Fruit fly (Drosophila melanogaster) whole organism, embryonic: ENCODE data around the gene CG2681.

ENCODE experiments used
- CG10274 ChIP-seq: fragments of 200-800 bp; sonication (Bioruptor generic); optimal IDR thresholded peaks from 3 replicates; lab custom pipeline; 2017; ENCODE audit warnings: missing biosample characterization, mild to moderate bottlenecking, missing genetic modification characterization
- CG10321 ChIP-seq: fragments of 200-800 bp; sonication (Bioruptor generic); IDR thresholded peaks from 2 replicates; pipeline ENCODE4 v1.3.6; 2022; ENCODE audit warnings: missing biosample characterization, missing genetic modification characterization
- CG11085 ChIP-seq: fragments of 200-800 bp; sonication (Bioruptor generic); IDR thresholded peaks from 2 replicates; pipeline ENCODE4 v1.3.6; 2022; ENCODE audit warnings: missing biosample characterization, missing genetic modification characterization
- CG11247 ChIP-seq: fragments of 200-800 bp; sonication (Bioruptor generic); IDR thresholded peaks from 2 replicates; pipeline ENCODE4 v1.3.6; 2022; ENCODE audit warnings: missing biosample characterization, missing genetic modification characterization
- CG11695 ChIP-seq: fragments of 200-800 bp; sonication (Bioruptor generic); IDR thresholded peaks from 3 replicates; pipeline ENCODE4 v1.3.6; 2022; ENCODE audit warnings: missing biosample characterization, missing genetic modification characterization
- CG12104 ChIP-seq: fragments of 200-800 bp; sonication (Bioruptor generic); optimal IDR thresholded peaks from 3 replicates; lab custom pipeline; 2016; ENCODE audit warnings: missing biosample characterization, missing genetic modification characterization
- CG1233 ChIP-seq: fragments of 200-800 bp; sonication (Bioruptor generic); optimal IDR thresholded peaks from 4 replicates; lab custom pipeline; 2018; ENCODE audit warnings: missing biosample characterization, mild to moderate bottlenecking, missing genetic modification characterization
- CG12391 ChIP-seq: fragments of 200-800 bp; sonication (Bioruptor generic); optimal IDR thresholded peaks from 3 replicates; lab custom pipeline; 2018; ENCODE audit warnings: missing biosample characterization, mild to moderate bottlenecking, missing genetic modification characterization, moderate library complexity
- CG12744 ChIP-seq: fragments of 200-800 bp; sonication (Bioruptor generic); optimal IDR thresholded peaks from 2 replicates; lab custom pipeline; 2016; ENCODE audit warnings: missing biosample characterization, missing genetic modification characterization
- CG13296 ChIP-seq: fragments of 200-800 bp; sonication (Bioruptor generic); optimal IDR thresholded peaks from 3 replicates; lab custom pipeline; 2018; ENCODE audit warnings: missing biosample characterization, mild to moderate bottlenecking, missing genetic modification characterization
- CG18262 ChIP-seq: fragments of 200-800 bp; optimal IDR thresholded peaks from 3 replicates; lab custom pipeline; 2019; ENCODE audit warnings: missing biosample characterization, mild to moderate bottlenecking, missing genetic modification characterization, moderate library complexity
- CG2678 ChIP-seq: fragments of 200-800 bp; sonication (Bioruptor generic); optimal IDR thresholded peaks from 3 replicates; lab custom pipeline; 2019; ENCODE audit warnings: missing biosample characterization, mild to moderate bottlenecking, missing genetic modification characterization, moderate library complexity
- CG31441 ChIP-seq: fragments of 200-800 bp; sonication (Bioruptor generic); IDR thresholded peaks from 2 replicates; pipeline ENCODE4 v1.3.6; 2022; ENCODE audit warnings: missing biosample characterization, missing genetic modification characterization
- CG32772 ChIP-seq: fragments of 200-800 bp; sonication (Bioruptor generic); IDR thresholded peaks from 2 replicates; pipeline ENCODE4 v1.3.6; 2022; ENCODE audit warnings: missing biosample characterization, missing genetic modification characterization
- CG3281 ChIP-seq: fragments of 200-800 bp; sonication (Bioruptor generic); optimal IDR thresholded peaks from 3 replicates; lab custom pipeline; 2017; ENCODE audit warnings: missing biosample characterization, mild to moderate bottlenecking, missing genetic modification characterization
- CG3995 ChIP-seq: fragments of 200-800 bp; sonication (Bioruptor generic); optimal IDR thresholded peaks from 3 replicates; lab custom pipeline; 2016; ENCODE audit warnings: missing biosample characterization, missing genetic modification characterization
- CG4424 ChIP-seq: fragments of 200-800 bp; sonication (Bioruptor generic); optimal IDR thresholded peaks from 3 replicates; lab custom pipeline; 2016; ENCODE audit warnings: missing biosample characterization, missing genetic modification characterization
- CG6272 ChIP-seq: fragments of 200-800 bp; sonication (Bioruptor generic); IDR thresholded peaks from 2 replicates; pipeline ENCODE4 v1.3.6; 2022; ENCODE audit warnings: missing biosample characterization, missing genetic modification characterization
- CG6813 ChIP-seq: fragments of 200-800 bp; sonication (Bioruptor generic); optimal IDR thresholded peaks from 2 replicates; lab custom pipeline; 2017; ENCODE audit warnings: missing biosample characterization, missing genetic modification characterization, mild to moderate bottlenecking, moderate library complexity, missing genetic modification reagents
- CG7928 ChIP-seq: fragments of 200-800 bp; sonication (Bioruptor generic); optimal IDR thresholded peaks from 2 replicates; lab custom pipeline; 2017; ENCODE audit warnings: missing biosample characterization, mild to moderate bottlenecking, missing genetic modification characterization
- CG8765 ChIP-seq: fragments of 200-800 bp; sonication (Bioruptor generic); IDR thresholded peaks from 2 replicates; pipeline ENCODE4 v1.3.6; 2022; ENCODE audit warnings: missing biosample characterization, missing genetic modification characterization
- CG9609 ChIP-seq: fragments of 200-800 bp; sonication (Bioruptor generic); optimal IDR thresholded peaks from 3 replicates; lab custom pipeline; 2016; ENCODE audit warnings: missing biosample characterization, missing genetic modification characterization
- CG9797 ChIP-seq: fragments of 200-800 bp; sonication (Bioruptor generic); optimal IDR thresholded peaks from 3 replicates; lab custom pipeline; 2018; ENCODE audit warnings: missing biosample characterization, mild to moderate bottlenecking, missing genetic modification characterization
- Dbx ChIP-seq: fragments of 200-800 bp; sonication (Bioruptor generic); IDR thresholded peaks from 3 replicates; pipeline ENCODE4 v1.3.6; 2022; ENCODE audit warnings: missing biosample characterization, missing genetic modification characterization
- E2f2 ChIP-seq: fragments of 200-800 bp; sonication (Bioruptor generic); IDR thresholded peaks from 2 replicates; pipeline ENCODE4 v1.3.6; 2022; ENCODE audit warnings: missing biosample characterization, missing genetic modification characterization
- Fer2 ChIP-seq: fragments of 200-800 bp; sonication (Bioruptor generic); optimal IDR thresholded peaks from 2 replicates; lab custom pipeline; 2018; ENCODE audit warnings: missing biosample characterization, mild to moderate bottlenecking, missing genetic modification characterization, moderate library complexity
- GATAe ChIP-seq: fragments of 200-800 bp; sonication (Bioruptor generic); conservative IDR thresholded peaks from 2 replicates; pipeline ENCODE4 v1.3.6; 2022; ENCODE audit warnings: missing biosample characterization, missing genetic modification characterization
- H15 ChIP-seq: fragments of 200-800 bp; sonication (Bioruptor generic); IDR thresholded peaks from 3 replicates; pipeline ENCODE4 v1.3.6; 2022; ENCODE audit warnings: missing biosample characterization, missing genetic modification characterization
- Hmr ChIP-seq: fragments of 200-800 bp; sonication (Bioruptor generic); optimal IDR thresholded peaks from 3 replicates; lab custom pipeline; 2017; ENCODE audit warnings: mild to moderate bottlenecking, missing biosample characterization, missing genetic modification reagents, missing genetic modification characterization
- Hr78 ChIP-seq, 2 experiments: fragments of 200-800 bp in 1 of 2; fragments of >200 bp in 1 of 2; sonication (Bioruptor generic) in 1 of 2; optimal IDR thresholded peaks; 2 replicates each; lab custom pipeline; 2017 to 2019; ENCODE audit warnings: missing biosample characterization in 2 of 2, missing genetic modification characterization in 2 of 2, mild to moderate bottlenecking in 1 of 2, moderate library complexity in 1 of 2
- MTF-1 ChIP-seq: fragments of 200-800 bp; sonication (Bioruptor generic); optimal IDR thresholded peaks from 2 replicates; lab custom pipeline; 2018; ENCODE audit warnings: missing biosample characterization, mild to moderate bottlenecking, missing genetic modification characterization, borderline replicate concordance
- Trl ChIP-seq, 3 experiments: fragments of >200 bp in 2 of 3; fragments of 200-800 bp in 1 of 3; sonication (Bioruptor generic) in 1 of 3; optimal IDR thresholded peaks; 2 replicates in 1 of 3; 3 replicates in 2 of 3; lab custom pipeline; 2016 to 2017; ENCODE audit warnings: missing biosample characterization in 1 of 3, missing genetic modification characterization in 1 of 3
- Xrp1 ChIP-seq: fragments of 200-800 bp; sonication (Bioruptor generic); IDR thresholded peaks from 2 replicates; pipeline ENCODE4 v1.3.6; 2022; ENCODE audit warnings: missing biosample characterization, missing genetic modification characterization
- al ChIP-seq: fragments of 200-800 bp; sonication (Bioruptor generic); IDR thresholded peaks from 2 replicates; pipeline ENCODE4 v1.3.6; 2022; ENCODE audit warnings: missing biosample characterization, missing genetic modification characterization
- bcd ChIP-seq: fragments of 200-800 bp; sonication (Bioruptor generic); optimal IDR thresholded peaks from 2 replicates; lab custom pipeline; 2017; ENCODE audit warnings: missing biosample characterization, mild to moderate bottlenecking, missing genetic modification characterization
- cg ChIP-seq: fragments of 200-800 bp; sonication (Bioruptor generic); optimal IDR thresholded peaks from 3 replicates; lab custom pipeline; 2019; ENCODE audit warnings: missing biosample characterization, mild to moderate bottlenecking, missing genetic modification characterization, moderate library complexity
- chn ChIP-seq: fragments of 200-800 bp; sonication (Bioruptor generic); optimal IDR thresholded peaks from 2 replicates; lab custom pipeline; 2016; ENCODE audit warnings: missing biosample characterization, missing genetic modification characterization
- crol ChIP-seq: fragments of 200-800 bp; sonication (Bioruptor generic); IDR thresholded peaks from 2 replicates; pipeline ENCODE4 v1.3.6; 2022; ENCODE audit warnings: missing biosample characterization, missing genetic modification characterization
- danr ChIP-seq: fragments of 200-800 bp; sonication (Bioruptor generic); IDR thresholded peaks from 2 replicates; pipeline ENCODE4 v1.3.6; 2022; ENCODE audit warnings: missing biosample characterization, missing genetic modification characterization
- dm ChIP-seq: fragments of 200-800 bp; sonication (Bioruptor generic); optimal IDR thresholded peaks from 3 replicates; lab custom pipeline; 2016; ENCODE audit warnings: missing biosample characterization, missing genetic modification characterization
- dmrt11E ChIP-seq: fragments of 200-800 bp; sonication (Bioruptor generic); optimal IDR thresholded peaks from 3 replicates; lab custom pipeline; 2018; ENCODE audit warnings: missing biosample characterization, mild to moderate bottlenecking, missing genetic modification characterization, moderate library complexity
- emc ChIP-seq: fragments of 200-800 bp; sonication (Bioruptor generic); optimal IDR thresholded peaks from 2 replicates; lab custom pipeline; 2016; ENCODE audit warnings: missing biosample characterization, missing genetic modification characterization
- fd96Cb ChIP-seq: fragments of 200-800 bp; sonication (Bioruptor generic); optimal IDR thresholded peaks from 2 replicates; lab custom pipeline; 2018; ENCODE audit warnings: missing biosample characterization, mild to moderate bottlenecking, missing genetic modification characterization, moderate library complexity
- lola ChIP-seq, 3 experiments: fragments of >200 bp in 2 of 3; fragments of 200-800 bp in 1 of 3; sonication (Bioruptor generic) in 1 of 3; optimal IDR thresholded peaks; 2 replicates each; lab custom pipeline; 2017 to 2019; ENCODE audit warnings: missing biosample characterization in 3 of 3, missing genetic modification characterization in 3 of 3, mild to moderate bottlenecking in 1 of 3, moderate library complexity in 1 of 3
- nerfin-2 ChIP-seq: fragments of 200-800 bp; sonication (Bioruptor generic); IDR thresholded peaks from 2 replicates; pipeline ENCODE4 v1.3.6; 2022; ENCODE audit warnings: missing biosample characterization, missing genetic modification characterization; ENCODE audit not compliant: partially characterized antibody
- nom ChIP-seq: fragments of 200-800 bp; sonication (Bioruptor generic); optimal IDR thresholded peaks from 2 replicates; lab custom pipeline; 2017; ENCODE audit warnings: missing biosample characterization, missing genetic modification characterization, mild to moderate bottlenecking, moderate library complexity, missing genetic modification reagents
- otp ChIP-seq: fragments of 200-800 bp; sonication (Bioruptor generic); IDR thresholded peaks from 3 replicates; pipeline ENCODE4, ENCODE4 v1.3.6; 2022; ENCODE audit warnings: missing biosample characterization, missing genetic modification characterization
- peb ChIP-seq: fragments of 200-800 bp; sonication (Bioruptor generic); IDR thresholded peaks from 2 replicates; pipeline ENCODE4 v1.3.6; 2022; ENCODE audit warnings: missing biosample characterization, missing genetic modification characterization
- pita ChIP-seq: fragments of 200-800 bp; sonication (Bioruptor generic); optimal IDR thresholded peaks from 2 replicates; lab custom pipeline; 2017; ENCODE audit warnings: missing biosample characterization, mild to moderate bottlenecking, missing genetic modification characterization
- pnt ChIP-seq: fragments of 200-800 bp; sonication (Bioruptor generic); optimal IDR thresholded peaks from 3 replicates; lab custom pipeline; 2016; ENCODE audit warnings: missing biosample characterization, missing genetic modification characterization
- pzg ChIP-seq: fragments of 200-800 bp; sonication (Bioruptor generic); optimal IDR thresholded peaks from 3 replicates; lab custom pipeline; 2018; ENCODE audit warnings: missing biosample characterization, mild to moderate bottlenecking, missing genetic modification characterization, moderate library complexity
- toy ChIP-seq: fragments of 200-800 bp; sonication (Bioruptor generic); IDR thresholded peaks from 2 replicates; pipeline ENCODE4 v1.3.6; 2022; ENCODE audit warnings: missing biosample characterization, missing genetic modification characterization
- wdn ChIP-seq: fragments of 200-800 bp; sonication (Bioruptor generic); IDR thresholded peaks from 2 replicates; pipeline ENCODE4 v1.3.6; 2022; ENCODE audit warnings: missing biosample characterization, missing genetic modification characterization

Gene CG2681

dm6 chrX:2743020-2743419 lies 34.5 kb downstream of the CG2681 start (continued):
- peak; percentile 72 for TF ChIP-seq CG10321 (GFP tag; lab: Robert Waterston, UW)
- TF ChIP-seq Fer2 (tag; lab: Kevin White, UChicago): peak; percentile 54
- TF ChIP-seq CG11695 (GFP tag; lab: Robert Waterston, UW): peak; percentile 88
- no peak for TF ChIP-seq lola (GFP tag; optimal IDR thresholded peaks at IDR 0.05; lab: Kevin White, UChicago)
- TF ChIP-seq Hmr: peak; percentile 91
- TF ChIP-seq CG1233 (GFP tag; lab: Kevin White, UChicago): peak; percentile 52
- TF ChIP-seq E2f2 (GFP tag; lab: Robert Waterston, UW): peak; percentile 73
- peak; percentile 60 for TF ChIP-seq CG12744 (GFP tag; lab: Kevin White, UChicago)
- peak; percentile 39 for TF ChIP-seq CG7928 (GFP tag; lab: Kevin White, UChicago)
- peak; percentile 86 for TF ChIP-seq al
- TF ChIP-seq peb: peak; percentile 67
- TF ChIP-seq CG10274 (GFP tag; lab: Kevin White, UChicago): peak; percentile 65
- TF ChIP-seq Xrp1 (GFP tag; lab: Robert Waterston, UW): peak; percentile 72
- no peak for TF ChIP-seq dmrt11E
- TF ChIP-seq CG6813: peak; percentile 68
- peak; percentile 80 for TF ChIP-seq CG9609
- TF ChIP-seq CG3995: peak; percentile 52
- peak; percentile 69; the same call in 1 of the 2 replicates for TF ChIP-seq toy
- TF ChIP-seq CG18262: peak; percentile 14
- TF ChIP-seq otp: peak; percentile 83; the same call in 2 of the 3 replicates
- peak; percentile 86 for TF ChIP-seq CG3281 (GFP tag; lab: Kevin White, UChicago)
- TF ChIP-seq CG9797: no peak
- peak; percentile 57 for TF ChIP-seq chn (GFP tag; lab: Kevin White, UChicago)
- TF ChIP-seq CG2678 (tag; lab: Kevin White, UChicago): peak; percentile 86
- TF ChIP-seq MTF-1: peak; percentile 15
- peak; percentile 91 for TF ChIP-seq wdn
- peak; percentile 78 for TF ChIP-seq CG6272
- peak; percentile 89 for TF ChIP-seq CG11247
- peak; percentile 68 for TF ChIP-seq pnt (GFP tag; lab: Kevin White, UChicago)
- peak; percentile 75 for TF ChIP-seq CG32772 (GFP tag; lab: Robert Waterston, UW)
- TF ChIP-seq CG12104: peak; percentile 67
- TF ChIP-seq nerfin-2 (GFP tag; lab: Robert Waterston, UW): no peak
- TF ChIP-seq danr (GFP tag; lab: Robert Waterston, UW): peak; percentile 73
- peak; percentile 59; the same call in 1 of the 2 replicates for TF ChIP-seq CG8765 (GFP tag; lab: Robert Waterston, UW)
- peak; percentile 61 for TF ChIP-seq emc
- TF ChIP-seq nom (GFP tag; lab: Kevin White, UChicago): no peak
- no peak for TF ChIP-seq pita (GFP tag; lab: Kevin White, UChicago)
- peak; percentile 74 for TF ChIP-seq bcd (GFP tag; lab: Kevin White, UChicago)
- peak; percentile 59 for TF ChIP-seq dm
- peak; percentile 92 for TF ChIP-seq Dbx (GFP tag; lab: Robert Waterston, UW)
- peak; percentile 78 for TF ChIP-seq CG13296 (GFP tag; lab: Kevin White, UChicago)
- peak; percentile 86 for TF ChIP-seq CG11085 (GFP tag; lab: Robert Waterston, UW)

- TF ChIP-seq fd96Cb (tag; lab: Kevin White, UChicago) (no peak), CG12391 (tag; lab: Kevin White, UChicago) (no peak), GATAe (GFP tag; lab: Robert Waterston, UW) (peak; percentile 8; the same call in 1 of the 2 replicates), CG4424 (GFP tag; lab: Kevin White, UChicago) (no peak), pzg (no peak), CG31441 (no peak), cg (GFP tag; lab: Kevin White, UChicago) (peak; percentile 5), lola (GFP tag; optimal IDR thresholded peaks at IDR 0.05; lab: Kevin White, UChicago) (no peak), crol (GFP tag; lab: Robert Waterston, UW) (peak; percentile 72), Hr78 (GFP tag; optimal IDR thresholded peaks at IDR 0.05; lab: Kevin White, UChicago) (no peak), H15 (GFP tag; lab: Robert Waterston, UW) (no peak), Trl (optimal IDR thresholded peaks at IDR 0.05; lab: Kevin White, UChicago) (peak; percentile 49 to 85), Trl (GFP tag; optimal IDR thresholded peaks at IDR 0.05; lab: Kevin White, UChicago) (no peak)
These were observed 35.1 kb downstream of the CG2681 start for dm6 chrX:2743601-2744000.
